Worm (Caenorhabditis elegans) whole organism, early embryonic: ENCODE data around the gene R11E3.2.

Experiments
- B0310.2 ChIP-seq: sonication (generic microtip); optimal IDR thresholded peaks from 2 replicates; lab custom pipeline; 2016; ENCODE audit warnings: mild to moderate bottlenecking, missing genetic modification characterization, missing compliant biosample characterization
- F13C5.2 ChIP-seq: sonication (generic microtip); optimal IDR thresholded peaks from 2 replicates; lab custom pipeline; 2017; ENCODE audit warnings: mild to moderate bottlenecking, missing genetic modification characterization, inconsistent platforms, missing compliant biosample characterization
- aly-1 ChIP-seq: sonication (generic microtip); optimal IDR thresholded peaks from 2 replicates; lab custom pipeline; 2016; ENCODE audit warnings: missing genetic modification characterization, missing compliant biosample characterization
- ama-1 ChIP-seq: fragments of 150-350 bp; optimal IDR thresholded peaks from 2 replicates; lab custom pipeline; 2014
- ceh-13 ChIP-seq: fragments of 200-800 bp; sonication (Bioruptor generic); optimal IDR thresholded peaks from 2 replicates; lab custom pipeline; 2018; ENCODE audit warnings: mild to moderate bottlenecking, missing genetic modification characterization, missing compliant biosample characterization
- ceh-36 ChIP-seq: sonication (generic microtip); optimal IDR thresholded peaks from 2 replicates; lab custom pipeline; 2016; ENCODE audit warnings: missing genetic modification characterization, inconsistent platforms, missing compliant biosample characterization
- ets-7 ChIP-seq: sonication (generic microtip); optimal IDR thresholded peaks from 2 replicates; lab custom pipeline; 2016; ENCODE audit warnings: missing genotype, missing genetic modification characterization, missing compliant biosample characterization
- flt-1 ChIP-seq: fragments of 200-800 bp; sonication (Bioruptor generic); IDR thresholded peaks from 2 replicates; pipeline ENCODE4 v1.3.6; 2022; ENCODE audit warnings: missing genetic modification characterization, missing compliant biosample characterization
- hmbx-1 ChIP-seq: sonication (generic microtip); optimal IDR thresholded peaks from 2 replicates; lab custom pipeline; 2016; ENCODE audit warnings: mild to moderate bottlenecking, missing genetic modification characterization, missing compliant biosample characterization
- hmg-4 ChIP-seq: fragments of 200-800 bp; sonication (Bioruptor generic); optimal IDR thresholded peaks from 2 replicates; lab custom pipeline; 2018; ENCODE audit warnings: mild to moderate bottlenecking, missing genetic modification characterization, missing compliant biosample characterization
- hnd-1 ChIP-seq: sonication (generic microtip); optimal IDR thresholded peaks from 2 replicates; lab custom pipeline; 2016; ENCODE audit warnings: missing genetic modification characterization, missing compliant biosample characterization
- pes-1 ChIP-seq: fragments of 200-800 bp; sonication (Bioruptor generic); IDR thresholded peaks from 2 replicates; pipeline ENCODE4 v1.3.6; 2022; ENCODE audit warnings: missing genetic modification reagents, missing genetic modification characterization, missing compliant biosample characterization
- scrt-1 ChIP-seq: fragments of 200-800 bp; sonication (Bioruptor generic); IDR thresholded peaks from 2 replicates; pipeline ENCODE4 v1.3.6; 2022; ENCODE audit warnings: missing genetic modification characterization, missing compliant biosample characterization
- sea-1 ChIP-seq: fragments of 200-800 bp; sonication (Bioruptor generic); conservative IDR thresholded peaks from 2 replicates; pipeline ENCODE4 v1.3.6; 2022; ENCODE audit warnings: missing genetic modification characterization, missing compliant biosample characterization
- tbx-11 ChIP-seq: fragments of 200-800 bp; sonication (Bioruptor generic); IDR thresholded peaks from 2 replicates; pipeline ENCODE4 v1.3.6; 2022; ENCODE audit warnings: missing genetic modification characterization, missing compliant biosample characterization
- tbx-37 ChIP-seq: fragments of 200-800 bp; sonication (Bioruptor generic); conservative IDR thresholded peaks from 2 replicates; pipeline ENCODE4 v1.3.6; 2022; ENCODE audit warnings: missing genetic modification reagents, missing genetic modification characterization, missing compliant biosample characterization
- tra-4 ChIP-seq: sonication (generic microtip); optimal IDR thresholded peaks from 2 replicates; lab custom pipeline; 2017; ENCODE audit warnings: missing genetic modification characterization, missing compliant biosample characterization

R11E3.2 gene

DNA sequence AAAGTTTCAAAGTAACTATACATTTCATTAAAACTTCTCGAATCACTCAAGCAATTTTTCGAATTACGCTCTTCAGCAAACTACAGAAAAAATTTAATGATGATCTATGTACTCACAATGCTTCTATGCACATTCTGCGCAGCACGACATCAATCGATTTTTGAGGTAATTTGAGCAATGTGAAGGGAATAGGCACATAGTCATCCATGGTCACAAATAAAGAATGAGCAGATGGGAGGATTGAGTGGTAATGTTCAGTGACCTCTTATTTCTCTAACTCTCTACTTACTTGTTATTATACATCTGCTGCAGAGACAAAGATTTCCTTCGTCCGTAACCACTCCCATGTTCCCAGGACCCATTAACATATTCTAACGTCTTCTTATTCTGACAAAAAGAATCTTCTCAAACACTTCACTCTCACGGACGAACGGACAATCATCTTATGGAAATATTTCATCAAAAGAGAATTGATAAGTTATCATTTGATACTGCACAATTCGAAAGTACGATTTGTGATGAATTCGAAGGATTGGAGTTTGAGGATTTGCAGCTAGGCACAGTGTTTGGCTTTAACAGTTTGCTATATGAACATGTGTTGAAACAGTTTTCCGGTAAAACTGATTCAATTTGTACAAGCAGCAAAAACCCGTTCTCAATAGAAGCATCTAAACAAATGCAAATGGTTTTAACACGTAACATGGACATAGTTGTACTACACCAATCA lies 15.8 kb upstream of the R11E3.2 start, which contains the start of the genes fbxb-77 and Y17G9B.11:
TSS of gene fbxb-77 (minus strand) at position 229 of the 727 bp plus-strand sequence.
TSS of gene Y17G9B.11 (plus strand) at position 677 of the 727 bp plus-strand sequence.
- TF ChIP-seq tra-4: no peak
- no peak for TF ChIP-seq flt-1
- no peak for TF ChIP-seq ets-7 (tag; lab: Kevin White, UChicago)
- TF ChIP-seq ceh-13 (GFP tag; lab: Kevin White, UChicago): no peak
- TF ChIP-seq scrt-1 (GFP tag; lab: Robert Waterston, UW): no peak
- no peak for TF ChIP-seq ceh-36 (tag; lab: Kevin White, UChicago)
- no peak for TF ChIP-seq hmbx-1 (tag; lab: Kevin White, UChicago)
- TF ChIP-seq hnd-1: no peak
- no peak for TF ChIP-seq tbx-11
- no peak for TF ChIP-seq aly-1
- no peak for TF ChIP-seq tbx-37 (GFP tag; lab: Robert Waterston, UW)
- TF ChIP-seq pes-1: no peak
- no peak for TF ChIP-seq B0310.2
- TF ChIP-seq ama-1 (lab: Kevin White, UChicago): no peak

DNA sequence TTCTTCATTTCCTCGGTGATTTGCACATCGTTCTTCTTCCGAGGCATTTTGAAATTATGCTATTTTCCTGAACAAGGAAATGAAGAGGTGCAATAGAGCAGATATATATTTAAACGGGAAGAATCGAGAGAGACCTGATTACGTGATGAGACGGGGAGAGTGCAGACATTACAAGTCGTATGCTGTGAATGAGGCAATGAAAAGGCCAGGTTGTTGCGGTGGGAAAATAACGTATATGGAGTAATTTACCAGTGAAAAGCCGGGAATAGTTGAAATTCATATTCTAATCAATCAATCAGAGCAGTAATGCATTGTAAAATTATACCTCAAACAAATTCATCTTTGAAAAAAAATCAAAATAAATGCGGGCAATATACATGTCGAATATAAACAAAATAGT lies 13.2 kb upstream of the R11E3.2 start, which contains the start of gene Y17G9B.8:
TSS of gene Y17G9B.8 (minus strand) at position 182 of the 400 bp plus-strand sequence.
- TF ChIP-seq B0310.2 (no peak), aly-1 (no peak), pes-1 (no peak), tra-4 (no peak), ceh-36 (tag; lab: Kevin White, UChicago) (no peak), sea-1 (GFP tag; lab: Robert Waterston, UW) (no peak), F13C5.2 (tag; lab: Kevin White, UChicago) (no peak), tbx-11 (no peak), flt-1 (no peak), hnd-1 (no peak), hmbx-1 (tag; lab: Kevin White, UChicago) (no peak), hmg-4 (GFP tag; lab: Kevin White, UChicago) (no peak), ceh-13 (GFP tag; lab: Kevin White, UChicago) (no peak)

DNA sequence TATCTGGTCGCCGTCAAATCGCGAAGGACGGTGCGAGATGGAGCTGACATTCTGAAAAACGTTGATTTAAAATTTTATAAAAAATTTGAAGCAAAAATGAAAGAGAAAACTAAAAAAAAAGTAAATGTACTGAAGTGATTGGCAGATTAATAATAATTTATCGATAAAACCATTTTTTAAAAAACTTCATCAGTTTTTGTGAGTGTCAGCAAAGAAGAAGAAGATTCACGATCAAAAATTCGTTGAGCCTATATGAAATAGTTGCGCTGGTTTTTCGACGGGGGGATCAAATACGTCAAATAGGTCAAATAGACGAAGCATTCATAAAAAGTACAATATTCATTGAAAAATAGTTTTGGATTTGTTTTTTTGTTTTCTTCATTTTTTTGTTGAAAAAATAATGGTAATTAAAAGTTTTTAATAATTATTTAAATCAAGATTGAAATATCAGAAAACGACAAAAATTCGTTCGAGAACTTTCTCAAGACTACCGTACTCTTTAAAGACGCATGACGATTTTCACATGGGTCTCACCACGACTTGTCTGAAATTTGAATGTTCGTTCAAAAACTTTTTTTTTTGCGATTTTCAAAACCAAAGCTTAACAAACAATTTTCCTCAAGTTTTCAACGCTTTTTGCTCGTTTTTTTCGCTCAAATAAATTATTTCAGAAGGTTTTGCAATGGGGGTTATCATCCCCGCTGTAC lies 11.4 kb upstream of the R11E3.2 start, which contains the start of the genes memi-1 and cyp-31A3:
TSS of gene memi-1 (minus strand) at position 51 of the 707 bp plus-strand sequence.
TSS of gene cyp-31A3 (plus strand) at position 672 of the 707 bp plus-strand sequence.
- TF ChIP-seq scrt-1 (GFP tag; lab: Robert Waterston, UW) (no peak), flt-1 (no peak), F13C5.2 (tag; lab: Kevin White, UChicago) (no peak), tra-4 (no peak), tbx-37 (GFP tag; lab: Robert Waterston, UW) (no peak), B0310.2 (no peak), hnd-1 (no peak), hmbx-1 (tag; lab: Kevin White, UChicago) (no peak), pes-1 (no peak)

DNA sequence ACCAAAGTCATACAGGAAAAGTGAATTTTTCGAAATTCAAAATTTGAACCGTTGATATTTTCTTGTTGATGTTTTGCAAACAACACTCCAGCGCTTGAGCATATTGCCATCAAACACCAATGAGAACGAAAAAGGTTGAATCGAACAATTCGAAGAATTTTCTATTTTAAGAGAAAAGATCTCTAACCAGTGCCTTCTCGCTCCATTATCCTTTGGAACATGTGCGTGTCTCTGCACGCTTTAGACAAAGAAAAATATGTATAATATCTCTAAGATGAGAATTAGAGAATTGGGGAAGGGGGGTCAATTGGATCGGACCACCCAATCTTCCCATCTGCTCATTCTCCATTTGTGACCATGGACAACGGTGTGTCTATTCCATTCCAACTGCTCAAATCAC lies 8.0 kb upstream of the R11E3.2 start, which contains the start of gene Y17G9B.2:
TSS of gene Y17G9B.2 (plus strand) at position 301 of the 400 bp plus-strand sequence.
- TF ChIP-seq ceh-13 (GFP tag; lab: Kevin White, UChicago): no peak
- no peak for TF ChIP-seq flt-1
- TF ChIP-seq sea-1 (GFP tag; lab: Robert Waterston, UW): no peak

DNA sequence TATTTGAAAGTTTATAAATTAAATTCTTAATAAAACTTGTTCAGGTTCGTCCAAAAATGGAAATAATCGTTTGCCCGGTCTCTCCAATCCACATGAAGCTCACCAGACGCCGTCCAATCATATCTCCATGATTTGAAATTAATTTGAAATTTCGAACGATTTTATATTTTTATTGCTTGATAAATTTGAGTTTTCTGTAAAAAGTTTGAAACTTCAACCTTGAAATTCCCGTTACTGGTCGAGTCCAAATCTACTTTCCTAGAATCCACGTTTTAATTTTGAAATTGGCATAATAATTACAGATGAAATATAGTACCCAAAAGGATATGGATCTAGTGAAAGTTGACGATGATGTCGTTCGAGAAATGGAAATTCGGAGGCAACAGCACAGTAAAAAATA lies 7.5 kb upstream of the R11E3.2 start, which contains the start of gene npp-26:
TSS of gene npp-26 (plus strand) at position 301 of the 400 bp plus-strand sequence.
- TF ChIP-seq scrt-1 (GFP tag; lab: Robert Waterston, UW) (no peak), ama-1 (lab: Kevin White, UChicago) (no peak), aly-1 (no peak), tbx-37 (GFP tag; lab: Robert Waterston, UW) (no peak), tbx-11 (no peak), ceh-13 (GFP tag; lab: Kevin White, UChicago) (no peak), ceh-36 (tag; lab: Kevin White, UChicago) (no peak), hmbx-1 (tag; lab: Kevin White, UChicago) (no peak), B0310.2 (no peak), sea-1 (GFP tag; lab: Robert Waterston, UW) (no peak), hnd-1 (no peak), pes-1 (no peak), hmg-4 (GFP tag; lab: Kevin White, UChicago) (no peak), flt-1 (no peak), F13C5.2 (tag; lab: Kevin White, UChicago) (no peak), ets-7 (tag; lab: Kevin White, UChicago) (no peak), tra-4 (no peak)

DNA sequence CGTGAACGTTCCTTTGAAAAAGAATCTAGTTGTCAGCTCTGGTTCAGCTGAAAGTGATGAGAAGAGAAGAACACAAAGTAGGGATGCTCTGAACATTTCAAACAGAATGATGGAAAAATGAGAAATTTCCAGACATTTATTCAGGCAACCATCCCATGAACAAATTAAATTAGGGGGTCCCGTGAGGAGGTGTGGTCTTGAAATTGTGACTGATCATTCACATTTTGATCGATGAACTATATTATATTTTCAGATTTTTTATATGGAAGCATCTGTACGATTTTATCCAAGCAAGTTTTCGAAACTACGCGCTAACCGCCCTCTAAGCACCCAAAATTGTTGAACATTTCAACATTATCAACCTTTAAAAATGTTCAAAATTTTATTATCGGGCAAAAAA lies 4.1 kb downstream of the R11E3.2 start, which contains the start of gene R11E3.19:
TSS of gene R11E3.19 (minus strand) at position 101 of the 400 bp plus-strand sequence.
- TF ChIP-seq tbx-11: no peak

DNA sequence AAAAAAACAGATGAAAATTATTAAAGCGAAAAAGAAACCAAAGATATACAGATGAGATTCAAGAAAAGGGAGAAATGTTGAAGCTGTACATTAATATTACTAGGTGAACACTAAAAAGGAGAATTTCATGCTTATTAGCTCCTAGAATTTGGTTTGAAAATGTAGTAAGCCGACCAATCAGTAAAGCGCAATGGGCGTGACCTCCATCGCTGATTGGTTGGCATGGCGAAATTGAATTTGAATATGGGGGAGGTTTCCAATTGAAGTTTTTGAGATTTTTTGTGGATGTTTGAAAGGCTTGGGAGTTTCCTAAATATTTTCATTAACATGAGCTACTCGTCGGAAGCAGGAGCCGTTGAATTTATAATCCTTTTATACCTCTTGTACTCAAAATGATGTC lies 4.6 kb downstream of the R11E3.2 start:
- no peak for TF ChIP-seq B0310.2
- TF ChIP-seq ceh-13 (GFP tag; lab: Kevin White, UChicago): no peak
- TF ChIP-seq ceh-36 (tag; lab: Kevin White, UChicago): no peak
- TF ChIP-seq ama-1 (lab: Kevin White, UChicago): no peak
- no peak for TF ChIP-seq hnd-1
- no peak for TF ChIP-seq tbx-11

DNA sequence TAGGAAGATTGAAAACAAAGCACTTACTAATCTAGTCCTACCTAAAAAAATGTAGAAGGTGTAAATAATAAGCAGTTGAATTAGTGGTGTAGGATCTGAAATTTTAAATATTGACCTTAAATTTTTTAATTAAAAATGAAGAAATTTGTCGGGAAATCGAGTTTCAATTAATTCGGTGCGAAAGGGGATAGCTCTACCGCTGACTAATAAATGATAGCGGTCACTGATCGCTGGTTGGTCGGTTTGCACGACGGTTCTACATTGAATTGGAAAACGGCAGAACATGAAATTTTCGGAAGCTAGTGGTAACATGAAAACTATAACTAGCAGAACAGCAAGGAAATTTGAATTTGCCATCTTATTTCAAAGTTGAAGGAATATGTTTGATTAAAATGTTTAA lies 8.2 kb downstream of the R11E3.2 start, which contains the start of gene set-15:
TSS of gene set-15 (minus strand) at position 101 of the 400 bp plus-strand sequence.
- TF ChIP-seq hmbx-1 (tag; lab: Kevin White, UChicago): no peak
- TF ChIP-seq tbx-37 (GFP tag; lab: Robert Waterston, UW): no peak
- TF ChIP-seq flt-1: no peak
- TF ChIP-seq pes-1: no peak
- no peak for TF ChIP-seq aly-1
- no peak for TF ChIP-seq ets-7 (tag; lab: Kevin White, UChicago)
- no peak for TF ChIP-seq tra-4
